Fruit fly (Drosophila melanogaster) whole organism, embryonic: ENCODE results near the gene et.

Experiments
- BEAF-32 ChIP-seq: fragments of 200-800 bp; sonication (Bioruptor generic); optimal IDR thresholded peaks from 3 replicates; lab custom pipeline; 2017; ENCODE audit warnings: missing biosample characterization, missing genetic modification characterization, mild to moderate bottlenecking, moderate library complexity, missing genetic modification reagents
- CG13775 ChIP-seq: fragments of 200-800 bp; sonication (Bioruptor generic); optimal IDR thresholded peaks from 3 replicates; lab custom pipeline; 2017; ENCODE audit warnings: missing biosample characterization, mild to moderate bottlenecking, missing genetic modification characterization
- E2f1 ChIP-seq: fragments of 200-800 bp; sonication (Bioruptor generic); IDR thresholded peaks from 2 replicates; pipeline ENCODE4 v1.3.6; 2022; ENCODE audit warnings: missing biosample characterization, missing genetic modification characterization
- Optix ChIP-seq: fragments of 200-800 bp; sonication (Bioruptor generic); IDR thresholded peaks from 3 replicates; pipeline ENCODE4 v1.3.6; 2022; ENCODE audit warnings: missing biosample characterization, missing genetic modification characterization
- disco-r ChIP-seq: fragments of 200-800 bp; sonication (Bioruptor generic); optimal IDR thresholded peaks from 2 replicates; lab custom pipeline; 2016; ENCODE audit warnings: missing biosample characterization, missing genetic modification characterization
- ems ChIP-seq: fragments of 200-800 bp; sonication (Bioruptor generic); optimal IDR thresholded peaks from 3 replicates; lab custom pipeline; 2016; ENCODE audit warnings: missing biosample characterization, missing genetic modification characterization
- nom ChIP-seq: fragments of 200-800 bp; sonication (Bioruptor generic); optimal IDR thresholded peaks from 2 replicates; lab custom pipeline; 2017; ENCODE audit warnings: missing biosample characterization, missing genetic modification characterization, mild to moderate bottlenecking, moderate library complexity, missing genetic modification reagents
- sna ChIP-seq: fragments of 200-800 bp; sonication (Bioruptor generic); IDR thresholded peaks from 2 replicates; pipeline ENCODE4 v1.3.6; 2022; ENCODE audit warnings: missing biosample characterization, missing genetic modification characterization; ENCODE audit not compliant: partially characterized antibody
- tna ChIP-seq: fragments of 200-800 bp; sonication (Bioruptor generic); IDR thresholded peaks from 2 replicates; pipeline ENCODE4 v1.3.6; 2022; ENCODE audit warnings: missing biosample characterization, missing genetic modification characterization; ENCODE audit not compliant: partially characterized antibody

DNA sequence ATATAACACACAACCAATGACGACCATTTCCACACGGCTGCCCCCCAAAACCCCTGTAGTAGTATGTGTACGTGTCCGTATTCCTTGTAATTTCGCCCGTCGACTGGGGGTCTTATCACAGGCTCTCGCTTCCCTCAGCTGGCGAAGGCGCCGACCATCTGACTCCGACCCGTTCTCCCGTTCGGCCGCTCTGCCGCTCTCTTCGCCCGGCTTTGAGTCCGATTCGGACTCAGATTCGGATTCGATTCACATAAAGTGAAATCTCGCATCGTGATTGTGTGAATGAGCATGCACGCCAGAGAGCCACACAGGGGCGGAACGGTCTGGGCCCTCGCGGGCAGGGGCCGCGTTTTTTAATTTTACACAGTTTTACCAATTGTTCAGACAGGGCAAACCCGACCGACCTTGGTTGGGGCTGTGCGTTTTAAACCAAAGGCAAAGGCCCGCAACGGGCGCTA lies 10.0 kb downstream of the et start:
- no peak for TF ChIP-seq Optix
- TF ChIP-seq CG13775 (GFP tag; lab: Kevin White, UChicago): peak; percentile 18
- TF ChIP-seq nom (GFP tag; lab: Kevin White, UChicago): peak; percentile 24
- TF ChIP-seq sna (GFP tag; lab: Robert Waterston, UW): no peak
- TF ChIP-seq BEAF-32 (GFP tag; lab: Kevin White, UChicago): no peak
- peak; percentile 43; the same call in 1 of the 2 replicates for TF ChIP-seq tna (GFP tag; lab: Robert Waterston, UW)
- no peak for TF ChIP-seq disco-r (GFP tag; lab: Kevin White, UChicago)
- peak; percentile 27; the same call in 1 of the 2 replicates for TF ChIP-seq E2f1 (GFP tag; lab: Robert Waterston, UW)
- peak; percentile 24 for TF ChIP-seq ems (GFP tag; lab: Kevin White, UChicago)
